Fruit fly (Drosophila melanogaster) S2 (cell line): ENCODE measurements around the gene Vm26Aa.

Experiments
- CG8478 ChIP-seq: fragments of >200 bp; optimal IDR thresholded peaks from 2 replicates; lab custom pipeline; 2018
- CTCF ChIP-seq, 2 experiments: fragments of >200 bp; optimal IDR thresholded peaks; 2 replicates each; lab custom pipeline; 2018

Vm26Aa gene

DNA sequence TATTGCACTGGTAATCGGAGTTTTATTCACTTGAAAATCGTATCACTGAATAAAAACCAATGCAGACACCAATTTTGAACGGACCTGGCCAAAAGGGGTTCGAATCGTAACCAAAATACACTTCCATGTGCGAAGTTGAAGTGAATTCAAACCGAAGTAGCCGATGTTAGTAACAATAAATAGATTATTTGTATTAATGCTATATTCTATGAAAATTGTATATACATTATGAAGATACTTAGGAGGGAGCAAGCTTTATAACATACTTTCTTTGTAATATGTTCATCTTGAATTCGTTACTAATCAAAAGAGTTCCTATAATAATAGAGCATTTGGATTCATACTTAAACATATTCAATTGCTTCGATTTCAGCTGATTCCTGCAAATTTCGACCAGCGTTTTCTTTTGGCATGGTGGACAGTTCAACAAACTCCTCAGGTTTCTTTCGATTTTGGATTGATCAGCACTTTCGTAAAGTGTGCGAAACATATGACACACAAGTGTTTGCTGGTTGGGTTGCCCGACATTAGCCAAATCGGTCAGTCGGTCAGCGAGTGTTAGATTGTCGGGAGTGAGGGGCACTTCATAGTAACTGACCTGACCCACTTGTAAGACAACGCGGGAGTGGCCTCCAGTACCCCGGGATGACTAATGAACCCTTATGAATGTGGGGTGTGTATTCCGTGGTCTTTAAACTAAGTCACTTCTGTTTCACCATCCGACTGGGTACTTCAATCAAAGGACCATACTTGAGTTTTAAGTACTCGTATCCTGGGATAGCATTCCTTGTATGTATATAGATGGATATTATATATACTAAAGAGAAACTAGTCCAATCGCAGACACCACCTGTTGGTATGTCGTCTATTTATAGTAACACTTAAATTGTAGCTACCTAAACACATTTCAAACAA lies 7.8 kb upstream of the Vm26Aa start, which contains the start of the genes CG13992 and Ucp4C:
CG13992 (minus strand) TSS at position 51 of the 915 bp plus-strand sequence.
Ucp4C (plus strand) TSS at position 865 of the 915 bp plus-strand sequence.
- TF ChIP-seq CG8478 (lab: Kevin White, UChicago): no peak
- no peak for TF ChIP-seq CTCF (optimal IDR thresholded peaks at IDR 0.05; lab: Kevin White, UChicago)

DNA sequence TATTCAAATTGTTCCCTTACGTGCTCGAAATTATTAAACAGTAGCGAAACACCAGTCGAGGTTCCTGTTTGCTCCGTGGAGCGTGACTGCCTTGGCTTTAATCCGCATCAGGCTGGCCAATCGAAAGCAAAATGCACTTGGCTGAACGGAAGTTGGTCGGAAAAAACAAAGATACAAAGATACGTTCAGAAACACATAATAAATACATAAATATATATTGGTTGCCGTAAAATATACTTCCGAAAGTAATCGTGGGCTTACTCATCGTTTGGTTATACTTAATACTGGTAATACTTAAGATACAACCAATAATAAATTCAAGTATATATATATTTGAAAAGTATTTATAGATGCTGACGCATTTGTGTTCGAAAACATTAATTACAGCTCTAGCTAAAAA lies 4.7 kb upstream of the Vm26Aa start, which contains the start of gene psd:
psd (minus strand) TSS at position 101 of the 400 bp plus-strand sequence.
- no peak for TF ChIP-seq CG8478 (lab: Kevin White, UChicago)
- TF ChIP-seq CTCF (optimal IDR thresholded peaks at IDR 0.05; lab: Kevin White, UChicago): no peak

DNA sequence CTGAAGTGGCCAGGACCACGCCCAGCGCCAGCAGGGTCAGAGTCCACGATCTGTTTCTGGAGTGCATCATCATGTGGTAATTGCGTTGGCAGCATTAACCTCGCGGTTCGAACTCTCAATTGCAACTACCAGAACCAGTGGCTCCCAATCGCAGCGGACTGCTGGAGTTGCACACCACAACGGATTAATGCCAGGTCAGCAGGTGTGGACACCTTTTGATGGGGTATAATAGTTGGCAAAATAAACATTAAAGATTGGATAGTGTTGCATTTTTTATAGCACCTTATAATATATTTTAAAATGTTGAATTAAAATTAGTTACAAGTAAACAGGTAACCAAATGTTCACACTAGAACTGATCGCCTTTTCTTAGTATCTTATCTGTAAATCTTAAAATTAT lies 4.1 kb upstream of the Vm26Aa start:
- TF ChIP-seq CG8478 (lab: Kevin White, UChicago): no peak
- TF ChIP-seq CTCF (optimal IDR thresholded peaks at IDR 0.05; lab: Kevin White, UChicago): no peak

DNA sequence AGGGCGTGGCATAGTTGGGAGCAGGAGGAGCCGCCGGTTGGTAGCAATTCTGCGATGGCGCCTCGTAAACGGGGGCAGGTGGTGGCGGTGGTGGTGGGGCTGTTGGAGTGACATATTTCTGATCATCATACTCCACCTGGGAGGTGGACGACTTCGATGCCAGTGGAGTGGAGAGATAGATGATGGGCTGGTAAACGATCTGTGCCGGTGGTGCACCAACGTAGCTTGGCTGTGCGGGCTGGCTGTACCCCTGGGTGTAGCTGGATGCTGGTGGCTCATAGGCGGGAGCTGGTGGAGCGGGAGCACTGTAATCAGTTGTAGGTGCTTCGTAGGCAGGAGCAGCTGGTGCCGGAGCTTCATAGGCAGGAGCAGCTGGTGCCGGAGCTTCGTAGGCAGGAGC lies 3.1 kb upstream of the Vm26Aa start:
- no peak for TF ChIP-seq CG8478 (lab: Kevin White, UChicago)
- no peak for TF ChIP-seq CTCF (optimal IDR thresholded peaks at IDR 0.05; lab: Kevin White, UChicago)

DNA sequence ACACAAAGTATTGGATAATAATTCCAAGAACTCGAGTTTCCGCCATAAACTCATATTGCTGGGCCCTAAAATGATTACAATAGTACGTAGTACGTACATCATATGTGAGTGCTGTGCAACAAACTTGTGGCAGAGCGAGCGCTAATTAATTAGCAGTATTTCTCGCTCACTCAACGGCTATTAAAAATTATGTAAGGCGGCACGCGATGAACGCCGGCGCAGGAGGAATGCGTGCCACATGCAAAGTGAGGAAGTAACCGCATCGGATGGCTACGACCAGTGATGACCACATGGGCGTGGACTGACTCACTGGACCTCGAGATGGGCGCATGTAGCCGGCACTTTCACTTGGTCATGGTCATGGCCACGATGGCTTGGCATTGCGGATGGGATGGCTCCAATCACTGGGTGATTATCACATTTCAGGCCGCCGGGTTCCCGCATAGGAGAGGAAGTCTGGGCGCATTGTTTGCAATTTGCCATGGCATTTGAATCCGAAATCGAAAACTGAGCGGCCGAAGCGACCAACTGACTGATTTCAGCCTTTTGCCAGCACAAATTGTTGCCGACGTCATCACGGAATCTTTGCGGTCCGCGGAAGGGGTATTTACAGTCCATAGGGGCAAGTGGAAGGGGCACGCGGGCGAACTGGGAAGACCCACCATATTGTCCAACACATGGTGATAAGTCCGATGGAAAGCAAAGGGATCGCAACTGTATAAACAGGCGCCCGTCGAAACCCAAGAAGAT lies 1.2 kb upstream of the Vm26Aa start:
- TF ChIP-seq CG8478 (lab: Kevin White, UChicago) (no peak), CTCF (optimal IDR thresholded peaks at IDR 0.05; lab: Kevin White, UChicago) (no peak)

DNA sequence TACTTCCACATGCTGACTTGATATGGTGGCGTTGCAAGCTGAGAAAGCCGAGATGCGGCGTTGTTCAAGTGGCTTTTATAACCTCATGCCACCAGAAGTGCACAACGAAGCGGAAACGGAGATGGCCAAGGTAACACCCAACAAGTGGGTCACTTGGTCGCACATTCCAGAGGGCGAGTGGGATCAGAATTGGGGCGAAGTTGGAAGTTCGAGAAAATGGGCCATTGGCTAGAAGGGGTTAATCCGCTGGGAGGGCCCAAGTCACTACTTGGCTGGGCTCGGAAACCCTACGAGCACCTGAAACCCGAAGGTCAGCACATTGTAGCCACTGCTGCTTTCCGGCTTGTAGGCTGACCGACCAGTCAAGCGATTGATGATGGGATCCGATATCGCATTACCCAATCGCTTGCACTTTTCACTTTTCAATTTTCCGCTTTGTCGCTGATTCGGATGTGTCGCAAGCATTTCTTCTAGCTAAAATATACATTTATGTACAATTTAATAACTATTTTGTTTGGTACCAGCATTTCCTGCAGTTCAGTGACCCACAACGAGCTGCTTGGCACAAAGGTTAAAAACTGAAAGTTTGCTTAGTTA lies 1.5 kb downstream of the Vm26Aa start, which contains the start of gene Vm26Ac:
Vm26Ac (minus strand) TSS at position 51 of the 597 bp plus-strand sequence.
- no peak for TF ChIP-seq CTCF (optimal IDR thresholded peaks at IDR 0.05; lab: Kevin White, UChicago)
- no peak for TF ChIP-seq CG8478 (lab: Kevin White, UChicago)

DNA sequence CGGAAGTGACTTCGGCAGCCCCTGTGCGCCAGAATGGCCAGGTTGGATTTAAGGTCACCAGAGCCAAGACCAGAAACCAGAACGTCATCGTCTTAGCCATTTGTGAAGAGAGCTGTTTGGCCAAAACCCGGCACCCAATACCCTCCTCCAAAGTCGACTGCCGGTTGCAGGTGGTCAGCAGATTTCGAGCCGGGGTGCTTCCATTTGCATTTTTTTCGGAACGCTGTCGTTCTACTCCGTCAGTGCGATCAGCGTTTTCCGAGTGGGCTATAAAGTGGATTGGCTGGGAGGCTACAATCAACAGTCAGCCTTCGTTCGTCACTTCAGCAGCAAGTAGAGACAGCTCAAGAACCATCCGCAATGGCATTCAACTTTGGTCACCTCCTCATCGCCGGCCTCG lies 3.4 kb downstream of the Vm26Aa start, which contains the start of the genes CG13998 and Vm26Ab:
CG13998 (minus strand) TSS at position 114 of the 400 bp plus-strand sequence.
Vm26Ab (plus strand) TSS at position 299 of the 400 bp plus-strand sequence.
- TF ChIP-seq CG8478 (lab: Kevin White, UChicago): no peak

DNA sequence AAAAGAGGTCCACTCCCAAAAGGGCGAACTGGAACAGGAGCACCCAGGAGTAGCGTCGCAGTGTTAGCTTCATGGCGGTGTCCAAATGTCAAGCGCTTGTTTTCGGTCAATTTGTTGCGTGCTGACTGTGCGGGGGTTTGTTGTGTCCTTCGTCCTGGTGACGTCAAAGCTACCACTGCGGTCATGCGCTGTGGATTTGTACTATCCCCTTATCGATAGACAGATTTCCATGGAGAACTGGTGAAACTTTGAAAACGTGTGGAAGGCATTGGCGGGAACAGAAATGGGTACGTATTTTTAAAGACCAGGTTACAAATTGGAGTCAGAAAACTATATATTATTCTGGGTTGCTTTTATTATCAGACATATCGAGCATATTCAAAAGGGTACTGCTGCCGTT lies 4.0 kb downstream of the Vm26Aa start, which contains the start of gene CG13999:
CG13999 (minus strand) TSS at position 314 of the 400 bp plus-strand sequence.
- TF ChIP-seq CG8478 (lab: Kevin White, UChicago) (no peak), CTCF (optimal IDR thresholded peaks at IDR 0.05; lab: Kevin White, UChicago) (no peak)

DNA sequence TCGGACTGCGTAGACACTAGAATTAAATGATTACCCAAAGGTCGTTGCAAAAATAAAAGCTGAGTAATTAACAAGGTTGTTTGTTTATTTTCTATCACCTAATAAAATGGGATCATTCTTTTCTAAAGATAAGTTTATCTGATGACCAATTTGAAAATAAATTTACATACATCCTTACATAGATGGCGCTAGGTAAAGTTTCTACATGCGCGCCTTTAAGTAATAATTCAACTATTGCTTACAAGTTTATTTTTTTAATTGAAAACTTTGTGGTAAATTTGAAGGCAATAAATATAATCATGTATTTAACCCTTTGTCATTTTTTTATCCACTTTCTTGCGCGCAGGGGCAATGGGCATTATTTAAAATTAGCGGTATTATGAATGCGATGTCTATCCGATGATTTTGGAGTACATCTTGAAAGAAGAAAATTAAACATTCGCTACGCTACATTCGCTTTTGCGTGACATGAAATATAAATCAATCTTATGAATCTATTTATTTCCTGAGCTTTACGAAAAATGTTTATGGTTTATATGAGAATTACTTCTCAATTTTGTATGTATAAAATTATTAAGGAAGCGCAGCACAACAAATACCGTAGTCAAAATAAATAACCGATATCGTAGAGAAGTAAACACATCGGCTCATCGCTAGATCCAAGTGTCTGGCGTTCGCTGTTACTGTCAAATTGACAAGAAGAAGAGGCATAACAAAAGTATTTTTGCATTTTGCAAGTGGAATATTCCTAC lies 11.2 kb downstream of the Vm26Aa start, which contains the start of gene CG9044:
CG9044 (plus strand) TSS at position 676 of the 752 bp plus-strand sequence.
- TF ChIP-seq CTCF (optimal IDR thresholded peaks at IDR 0.05; lab: Kevin White, UChicago) (peak; percentile 60 to 81), CG8478 (lab: Kevin White, UChicago) (no peak)

DNA sequence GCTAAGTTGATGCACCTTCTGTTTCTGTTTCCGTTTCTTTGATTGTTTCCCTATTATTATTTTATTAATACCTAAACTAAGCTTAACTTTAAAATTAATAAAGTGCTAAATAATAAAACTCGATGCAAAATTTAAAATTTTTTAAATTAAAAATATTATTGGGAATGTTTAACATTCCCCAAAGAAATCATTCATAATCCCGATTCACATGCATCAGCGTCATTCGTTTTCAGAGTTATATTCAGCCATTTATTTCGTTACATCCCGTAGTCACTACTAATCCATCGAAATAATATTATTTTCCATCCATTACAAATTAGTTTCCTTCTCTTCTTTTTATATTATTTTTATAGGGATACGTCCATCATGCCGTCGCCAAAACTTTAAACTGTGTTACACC lies 12.6 kb downstream of the Vm26Aa start:
- TF ChIP-seq CG8478 (lab: Kevin White, UChicago): no peak
- no peak for TF ChIP-seq CTCF (optimal IDR thresholded peaks at IDR 0.05; lab: Kevin White, UChicago)

DNA sequence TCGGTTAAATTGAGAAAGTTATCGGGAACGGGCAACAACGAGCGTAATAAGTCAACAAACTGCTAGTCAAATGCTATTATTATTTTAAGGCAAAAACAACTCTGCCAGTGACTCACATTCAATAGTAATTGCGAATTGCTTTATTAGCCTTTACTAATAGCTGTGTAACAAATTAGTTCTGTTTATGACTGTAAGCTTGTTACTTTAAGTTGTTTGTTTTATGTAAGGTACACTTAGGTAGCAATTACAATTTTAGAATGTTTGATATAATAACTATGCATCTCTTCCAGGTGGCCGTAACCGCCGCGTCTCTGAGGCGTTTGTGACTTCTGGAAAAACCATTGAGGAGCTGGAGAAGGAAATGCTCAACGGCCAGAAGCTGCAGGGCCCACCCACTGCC lies 13.4 kb downstream of the Vm26Aa start:
- TF ChIP-seq CG8478 (lab: Kevin White, UChicago) (no peak), CTCF (optimal IDR thresholded peaks at IDR 0.05; lab: Kevin White, UChicago) (no peak)

DNA sequence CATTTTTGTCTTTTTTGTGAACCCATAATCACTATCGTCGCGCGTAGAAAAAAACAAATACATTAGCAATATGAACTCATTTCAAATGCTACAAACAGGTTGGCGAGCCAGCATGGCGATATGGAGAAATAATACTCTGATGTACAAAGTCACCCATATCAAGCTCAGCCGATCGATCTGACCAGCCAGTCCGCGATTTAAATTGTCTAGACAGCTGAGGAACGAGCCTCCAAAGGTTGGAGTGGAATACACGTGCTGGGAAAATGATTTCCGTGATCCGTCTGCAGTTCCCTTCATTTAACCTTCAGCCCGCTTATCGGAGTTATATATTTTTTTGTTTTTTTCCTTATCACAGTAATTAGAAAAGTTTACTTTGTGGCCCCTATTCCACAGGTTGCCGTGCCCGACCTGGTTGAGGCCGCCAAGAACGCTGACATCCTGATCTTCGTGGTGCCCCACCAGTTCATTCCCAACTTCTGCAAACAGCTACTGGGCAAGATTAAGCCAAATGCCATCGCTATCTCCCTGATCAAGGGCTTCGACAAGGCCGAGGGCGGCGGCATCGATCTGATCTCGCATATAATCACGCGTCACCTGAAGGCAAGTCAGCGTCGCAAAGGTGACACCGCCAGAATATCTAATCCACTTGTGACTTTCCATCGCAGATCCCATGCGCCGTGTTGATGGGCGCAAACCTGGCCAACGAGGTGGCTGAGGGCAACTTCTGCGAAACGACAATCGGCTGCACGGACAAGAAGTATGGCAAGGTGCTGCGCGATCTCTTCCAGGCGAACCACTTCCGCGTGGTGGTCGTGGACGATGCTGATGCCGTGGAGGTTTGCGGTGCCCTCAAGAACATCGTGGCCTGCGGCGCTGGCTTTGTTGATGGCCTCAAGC lies 14.2 kb downstream of the Vm26Aa start:
- no peak for TF ChIP-seq CG8478 (lab: Kevin White, UChicago)
- no peak for TF ChIP-seq CTCF (optimal IDR thresholded peaks at IDR 0.05; lab: Kevin White, UChicago)
